Worm (Caenorhabditis elegans) whole organism, L1 larva: Measurements from ENCODE around the gene F22B7.9.

Experiments
- lin-39 ChIP-seq: fragments of 150-350 bp; optimal IDR thresholded peaks from 2 replicates; lab custom pipeline; 2014; ENCODE audit warnings: missing biosample characterization, missing genetic modification reagents, missing genetic modification characterization
- nhr-12 ChIP-seq: sonication (generic microtip); optimal IDR thresholded peaks from 2 replicates; lab custom pipeline; 2017; ENCODE audit warnings: missing biosample characterization, missing genetic modification characterization
- nhr-28 ChIP-seq: fragments of 150-350 bp; optimal IDR thresholded peaks from 2 replicates; lab custom pipeline; 2014; ENCODE audit warnings: missing biosample characterization, missing genetic modification characterization
- rnt-1 ChIP-seq: sonication (generic microtip); optimal IDR thresholded peaks from 2 replicates; lab custom pipeline; 2016; ENCODE audit warnings: mild to moderate bottlenecking, missing genetic modification characterization, moderate library complexity, missing compliant biosample characterization

DNA sequence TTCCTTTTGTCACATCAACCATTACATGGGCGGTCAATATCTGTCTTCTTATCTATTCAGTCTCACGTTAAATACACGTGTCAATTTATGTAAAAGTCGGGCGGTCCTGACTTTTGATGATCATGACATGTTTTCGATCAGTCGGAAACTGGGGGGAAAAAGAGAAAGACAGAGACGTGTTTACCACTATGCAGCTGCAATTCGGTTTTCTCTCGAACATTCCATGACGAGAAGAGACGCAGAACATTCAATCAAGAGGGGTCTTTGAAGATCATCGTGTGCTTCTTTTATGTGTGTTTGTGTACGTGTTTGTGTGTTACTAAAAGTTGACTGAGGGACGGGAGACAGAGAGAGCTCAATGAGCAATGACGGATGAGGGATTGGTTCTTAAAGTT is 4.6 kb upstream of the F22B7.9 start:
- no peak for TF ChIP-seq nhr-12
- TF ChIP-seq lin-39, result peak; percentile 32
- TF ChIP-seq nhr-28, result no peak
- TF ChIP-seq rnt-1 (tag; lab: Kevin White, UChicago), result peak; percentile 87
